Worm (Caenorhabditis elegans): ENCODE measurements around the gene clp-2.

DNA sequence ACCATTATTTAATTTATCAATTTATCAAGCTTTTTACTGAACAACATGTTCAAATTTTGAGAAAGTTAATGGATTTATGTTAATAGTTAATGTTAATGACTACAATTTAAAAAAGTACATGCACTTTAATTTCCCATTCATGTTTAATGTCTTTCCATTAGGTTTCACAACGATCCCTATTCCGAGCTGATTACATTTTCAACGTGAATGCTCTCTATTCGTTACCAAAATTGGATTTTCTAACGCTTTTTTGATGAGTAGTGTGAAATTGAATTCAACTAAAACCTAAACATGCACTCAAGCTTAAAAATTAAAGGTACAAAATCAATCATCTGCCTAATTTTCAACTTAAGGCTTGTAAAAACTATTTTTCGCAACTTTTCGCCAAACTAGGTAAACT is 46.4 kb downstream of the clp-2 start:
- TF ChIP-seq him-1 (tag; optimal IDR thresholded peaks at IDR 0.05) (no peak), W03F9.2 (tag; optimal IDR thresholded peaks at IDR 0.05) (no peak)

Measured in whole organism, L4/young adult.